Fruit fly (Drosophila melanogaster): ENCODE results near the gene CG18132.

DNA sequence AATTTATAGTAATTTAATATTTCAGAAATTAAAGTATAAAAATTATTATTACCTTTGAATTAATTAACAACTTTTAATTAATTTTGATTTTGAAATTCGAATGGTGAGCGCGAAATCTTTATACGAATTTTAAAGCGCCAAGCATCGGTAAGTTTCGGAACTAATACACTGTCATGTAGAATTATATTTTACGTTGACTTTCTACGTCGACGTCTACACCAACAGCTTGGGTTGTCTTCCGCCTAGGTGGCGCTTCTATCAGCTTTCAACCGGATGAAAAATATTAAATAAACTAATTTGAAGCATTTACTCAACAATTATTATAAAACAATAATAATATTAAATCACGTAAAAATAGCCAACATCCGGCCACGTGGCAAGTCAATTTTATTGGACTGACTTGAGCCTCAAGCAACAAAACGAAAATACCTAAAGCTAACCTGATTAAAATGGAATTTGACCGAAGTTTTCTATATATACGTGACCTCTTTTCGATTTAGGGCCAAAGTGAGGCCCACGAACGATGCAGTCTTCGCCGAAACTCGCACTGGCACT is 25.4 kb downstream of the CG18132 start, which contains the start of gene CG31928:
- TF ChIP-seq bab1 (GFP tag; optimal IDR thresholded peaks at IDR 0.05) (no peak), CG7045 (GFP tag; optimal IDR thresholded peaks at IDR 0.05) (no peak), CG11617 (GFP tag; optimal IDR thresholded peaks at IDR 0.05) (no peak), tj (GFP tag; optimal IDR thresholded peaks at IDR 0.05) (no peak), Crg-1 (GFP tag; optimal IDR thresholded peaks at IDR 0.05) (no peak), CG33017 (tag; optimal IDR thresholded peaks at IDR 0.05) (no peak), CG1620 (GFP tag; optimal IDR thresholded peaks at IDR 0.05) (no peak), pad (GFP tag; optimal IDR thresholded peaks at IDR 0.05) (no peak), CG12768 (GFP tag; optimal IDR thresholded peaks at IDR 0.05) (no peak)
